Fruit fly (Drosophila melanogaster) whole organism, pupa: Measurements from ENCODE around the gene Uba4.

Experiments
- CG4496 ChIP-seq: fragments of 200-800 bp; sonication (Bioruptor generic); IDR thresholded peaks from 3 replicates; pipeline ENCODE4 v1.3.6; 2022; ENCODE audit warnings: missing biosample characterization, missing genetic modification characterization
- fd96Ca ChIP-seq: fragments of 200-800 bp; sonication (Bioruptor generic); IDR thresholded peaks from 3 replicates; pipeline ENCODE4 v1.3.6; 2022; ENCODE audit warnings: missing biosample characterization, missing genetic modification characterization

dm6 chr2L:8496269-8496668, 20.9 kb upstream of the Uba4 start, which contains the start of gene Bace:
- TF ChIP-seq CG4496 (no peak), fd96Ca (GFP tag; lab: Robert Waterston, UW) (no peak)
